Fruit fly (Drosophila melanogaster) whole organism: Measurements from ENCODE around the gene c11.1.

Experiments used
- CG8478 ChIP-seq: fragments of >200 bp; optimal IDR thresholded peaks from 2 replicates; lab custom pipeline; 2018; ENCODE audit warnings: inconsistent platforms
- Dll ChIP-seq: fragments of >200 bp; optimal IDR thresholded peaks from 2 replicates; lab custom pipeline; 2017
- pan ChIP-seq: fragments of >200 bp; optimal IDR thresholded peaks from 2 replicates; lab custom pipeline; 2017
- usp ChIP-seq: fragments of >200 bp; optimal IDR thresholded peaks from 2 replicates; lab custom pipeline; 2017; ENCODE audit warnings: missing biosample characterization, missing genetic modification characterization, mixed read lengths

DNA sequence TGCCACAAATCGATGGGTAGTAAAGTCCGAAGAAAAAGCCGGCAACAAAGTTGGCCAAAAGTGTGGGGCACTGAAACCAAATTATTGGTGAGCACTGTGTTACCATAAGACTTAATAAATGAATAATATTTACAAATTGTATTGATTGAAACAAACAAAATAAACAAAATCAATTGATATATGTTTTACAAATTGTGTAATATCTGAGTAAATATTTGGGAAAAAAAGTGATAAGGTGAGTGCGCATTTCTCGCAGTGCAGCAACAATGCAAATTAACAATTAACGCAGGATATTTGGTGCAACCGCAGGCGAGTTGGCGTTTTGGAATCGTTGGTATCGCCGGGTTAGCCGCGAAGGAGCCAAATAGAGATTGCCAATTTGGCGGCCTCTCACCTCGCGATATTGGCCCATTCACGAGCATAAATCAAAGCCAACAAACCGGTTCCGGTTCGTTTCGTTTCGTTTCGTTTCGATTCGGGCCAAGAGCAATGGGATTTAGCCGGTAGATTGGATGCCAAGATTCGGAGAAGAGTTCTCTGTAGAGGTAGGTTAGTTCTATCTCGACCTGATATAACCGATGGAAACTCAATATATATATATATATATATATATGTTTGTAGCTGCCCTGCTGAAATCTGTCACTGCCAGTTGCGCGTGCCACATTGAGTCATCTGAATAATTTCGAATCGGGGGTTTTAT is 27.2 kb upstream of the c11.1 start:
- no peak for TF ChIP-seq CG8478
- no peak for TF ChIP-seq pan (lab: Kevin White, UChicago)
- no peak for TF ChIP-seq usp (GFP tag; lab: Kevin White, UChicago)
- TF ChIP-seq Dll (lab: Kevin White, UChicago): no peak
